Fruit fly (Drosophila melanogaster) whole organism, prepupa: ENCODE results near the gene CG8679.

Experiments used
- Blimp-1 ChIP-seq: fragments of 200-800 bp; sonication (Bioruptor generic); optimal IDR thresholded peaks from 3 replicates; lab custom pipeline; 2017; ENCODE audit warnings: missing biosample characterization, missing genetic modification characterization, mild to moderate bottlenecking, moderate library complexity, missing genetic modification reagents
- CG10631 ChIP-seq: fragments of 200-800 bp; sonication (Bioruptor generic); optimal IDR thresholded peaks from 2 replicates; lab custom pipeline; 2016; ENCODE audit warnings: missing biosample characterization, missing genetic modification characterization
- CG10669 ChIP-seq: fragments of 200-800 bp; sonication (Bioruptor generic); optimal IDR thresholded peaks from 3 replicates; lab custom pipeline; 2018; ENCODE audit warnings: missing biosample characterization, mild to moderate bottlenecking, missing genetic modification characterization, moderate library complexity
- CG11762 ChIP-seq: fragments of 200-800 bp; sonication (Bioruptor generic); optimal IDR thresholded peaks from 3 replicates; lab custom pipeline; 2016; ENCODE audit warnings: missing biosample characterization, missing genetic modification characterization; ENCODE audit not compliant: insufficient read depth
- CG11902 ChIP-seq: fragments of 200-800 bp; sonication (Bioruptor generic); optimal IDR thresholded peaks from 3 replicates; lab custom pipeline; 2016; ENCODE audit warnings: missing biosample characterization, missing genetic modification characterization
- CG15336 ChIP-seq: fragments of 200-800 bp; sonication (Bioruptor generic); IDR thresholded peaks from 2 replicates; pipeline ENCODE4 v1.3.6; 2022; ENCODE audit warnings: missing biosample characterization, missing genetic modification characterization
- CG16779 ChIP-seq: fragments of 200-800 bp; sonication (Bioruptor generic); optimal IDR thresholded peaks from 3 replicates; lab custom pipeline; 2017; ENCODE audit warnings: missing biosample characterization, mild to moderate bottlenecking, missing genetic modification characterization
- CG3032 ChIP-seq: fragments of 200-800 bp; optimal IDR thresholded peaks from 2 replicates; lab custom pipeline; 2019; ENCODE audit warnings: missing biosample characterization, mild to moderate bottlenecking, missing genetic modification characterization, moderate library complexity
- CG32006 ChIP-seq: fragments of 200-800 bp; sonication (Bioruptor generic); optimal IDR thresholded peaks from 3 replicates; lab custom pipeline; 2017; ENCODE audit warnings: missing biosample characterization, mild to moderate bottlenecking, missing genetic modification characterization
- CG3919 ChIP-seq: fragments of 200-800 bp; sonication (Bioruptor generic); optimal IDR thresholded peaks from 3 replicates; lab custom pipeline; 2016; ENCODE audit warnings: missing biosample characterization, missing genetic modification characterization
- CG4318 ChIP-seq: fragments of 200-800 bp; sonication (Bioruptor generic); optimal IDR thresholded peaks from 3 replicates; lab custom pipeline; 2017; ENCODE audit warnings: missing biosample characterization, mild to moderate bottlenecking, missing genetic modification characterization
- CG6163 ChIP-seq: fragments of 200-800 bp; sonication (Bioruptor generic); IDR thresholded peaks from 3 replicates; pipeline ENCODE4 v1.3.6; 2022; ENCODE audit warnings: missing biosample characterization, missing genetic modification characterization
- CG6276 ChIP-seq: fragments of 200-800 bp; sonication (Bioruptor generic); optimal IDR thresholded peaks from 2 replicates; lab custom pipeline; 2017; ENCODE audit warnings: missing biosample characterization, mild to moderate bottlenecking, missing genetic modification characterization
- CG6792 ChIP-seq: fragments of 200-800 bp; sonication (Bioruptor generic); optimal IDR thresholded peaks from 3 replicates; lab custom pipeline; 2016; ENCODE audit warnings: missing biosample characterization, missing genetic modification characterization
- CG6808 ChIP-seq: fragments of 200-800 bp; sonication (Bioruptor generic); optimal IDR thresholded peaks from 3 replicates; lab custom pipeline; 2017; ENCODE audit warnings: missing biosample characterization, missing genetic modification characterization, mild to moderate bottlenecking, moderate library complexity, missing genetic modification reagents
- CG6854 ChIP-seq: fragments of 200-800 bp; sonication (Bioruptor generic); optimal IDR thresholded peaks from 2 replicates; lab custom pipeline; 2017; ENCODE audit warnings: missing biosample characterization, mild to moderate bottlenecking, missing genetic modification characterization
- CG7368 ChIP-seq: fragments of 200-800 bp; sonication (Bioruptor generic); optimal IDR thresholded peaks from 3 replicates; lab custom pipeline; 2016; ENCODE audit warnings: missing biosample characterization, missing genetic modification characterization
- CG8119 ChIP-seq: fragments of 200-800 bp; sonication (Bioruptor generic); IDR thresholded peaks from 3 replicates; pipeline ENCODE4 v1.3.6; 2022; ENCODE audit warnings: missing biosample characterization, missing genetic modification characterization
- Eip78C ChIP-seq: fragments of 200-800 bp; sonication (Bioruptor generic); peaks from one replicate; lab custom pipeline; 2016; ENCODE audit warnings: missing biosample characterization, missing genetic modification characterization
- Ets21C ChIP-seq: fragments of 200-800 bp; sonication (Bioruptor generic); optimal IDR thresholded peaks from 3 replicates; lab custom pipeline; 2016; ENCODE audit warnings: missing biosample characterization, missing genetic modification characterization
- Gug ChIP-seq: fragments of 200-800 bp; sonication (Bioruptor generic); IDR thresholded peaks from 2 replicates; pipeline ENCODE4 v1.3.6; 2022; ENCODE audit warnings: missing biosample characterization, missing genetic modification characterization
- Hr38 ChIP-seq: sonication (Bioruptor generic); optimal IDR thresholded peaks from 2 replicates; lab custom pipeline; 2016; ENCODE audit warnings: missing biosample characterization, missing genetic modification characterization
- Hr39 ChIP-seq: fragments of 200-800 bp; sonication (Bioruptor generic); optimal IDR thresholded peaks from 2 replicates; lab custom pipeline; 2016; ENCODE audit warnings: missing biosample characterization, missing genetic modification characterization
- Hr4 ChIP-seq: fragments of 200-800 bp; sonication (Bioruptor generic); optimal IDR thresholded peaks from 3 replicates; lab custom pipeline; 2016; ENCODE audit warnings: missing biosample characterization, missing genetic modification characterization
- Lpt ChIP-seq: fragments of 200-800 bp; sonication (Bioruptor generic); optimal IDR thresholded peaks from 3 replicates; lab custom pipeline; 2016; ENCODE audit warnings: missing biosample characterization, missing genetic modification characterization
- Met ChIP-seq: fragments of 200-800 bp; sonication (Bioruptor generic); optimal IDR thresholded peaks from 3 replicates; lab custom pipeline; 2016; ENCODE audit warnings: missing biosample characterization, missing genetic modification characterization
- OdsH ChIP-seq: fragments of 200-800 bp; sonication (Bioruptor generic); optimal IDR thresholded peaks from 3 replicates; lab custom pipeline; 2016; ENCODE audit warnings: missing biosample characterization, missing genetic modification characterization
- Sox102F ChIP-seq: fragments of 200-800 bp; sonication (Bioruptor generic); optimal IDR thresholded peaks from 2 replicates; lab custom pipeline; 2016; ENCODE audit warnings: missing biosample characterization, mild to moderate bottlenecking, missing genetic modification characterization
- Sox14 ChIP-seq: fragments of 200-800 bp; sonication (Bioruptor generic); optimal IDR thresholded peaks from 3 replicates; lab custom pipeline; 2016; ENCODE audit warnings: missing biosample characterization, missing genetic modification characterization
- achi ChIP-seq: fragments of 200-800 bp; sonication (Bioruptor generic); optimal IDR thresholded peaks from 3 replicates; lab custom pipeline; 2016; ENCODE audit warnings: missing biosample characterization, missing genetic modification characterization
- cyc ChIP-seq: fragments of 200-800 bp; sonication (Bioruptor generic); optimal IDR thresholded peaks from 3 replicates; lab custom pipeline; 2016; ENCODE audit warnings: missing biosample characterization, missing genetic modification characterization
- dac ChIP-seq: fragments of 200-800 bp; sonication (Bioruptor generic); optimal IDR thresholded peaks from 2 replicates; lab custom pipeline; 2017; ENCODE audit warnings: missing biosample characterization, mild to moderate bottlenecking, missing genetic modification characterization
- eg ChIP-seq: fragments of 200-800 bp; sonication (Bioruptor generic); IDR thresholded peaks from 3 replicates; pipeline ENCODE4 v1.3.6; 2022; ENCODE audit warnings: missing biosample characterization, missing genetic modification characterization
- esn ChIP-seq: fragments of 200-800 bp; sonication (Bioruptor generic); optimal IDR thresholded peaks from 2 replicates; lab custom pipeline; 2016; ENCODE audit warnings: missing biosample characterization, mild to moderate bottlenecking, missing genetic modification characterization, moderate library complexity
- fd59A ChIP-seq: fragments of 200-800 bp; sonication (Bioruptor generic); optimal IDR thresholded peaks from 2 replicates; lab custom pipeline; 2017; ENCODE audit warnings: missing biosample characterization, mild to moderate bottlenecking, missing genetic modification characterization, missing genetic modification reagents
- fkh ChIP-seq: fragments of 200-800 bp; sonication (Bioruptor generic); optimal IDR thresholded peaks from 3 replicates; lab custom pipeline; 2017; ENCODE audit warnings: missing biosample characterization, mild to moderate bottlenecking, missing genetic modification characterization, moderate library complexity
- lz ChIP-seq: fragments of 200-800 bp; sonication (Bioruptor generic); optimal IDR thresholded peaks from 3 replicates; lab custom pipeline; 2016; ENCODE audit warnings: missing biosample characterization, missing genetic modification characterization
- net ChIP-seq: fragments of 200-800 bp; sonication (Bioruptor generic); optimal IDR thresholded peaks from 3 replicates; lab custom pipeline; 2016; ENCODE audit warnings: missing biosample characterization, missing genetic modification characterization
- pdm3 ChIP-seq: fragments of 200-800 bp; sonication (Bioruptor generic); optimal IDR thresholded peaks from 3 replicates; lab custom pipeline; 2016; ENCODE audit warnings: missing biosample characterization, missing genetic modification characterization
- salr ChIP-seq, 2 experiments: fragments of 200-800 bp; sonication (Bioruptor generic); optimal IDR thresholded peaks; 3 replicates each; lab custom pipeline; 2016 to 2018; ENCODE audit warnings: missing biosample characterization in 2 of 2, missing genetic modification characterization in 2 of 2, mild to moderate bottlenecking in 1 of 2
- spab ChIP-seq: fragments of 200-800 bp; sonication (Bioruptor generic); optimal IDR thresholded peaks from 2 replicates; lab custom pipeline; 2017; ENCODE audit warnings: missing biosample characterization, mild to moderate bottlenecking, missing genetic modification characterization, missing genetic modification reagents
- ss ChIP-seq, 2 experiments: fragments of 200-800 bp; sonication (Bioruptor generic); optimal IDR thresholded peaks; 2 replicates in 1 of 2; 3 replicates in 1 of 2; lab custom pipeline; 2017 to 2018; ENCODE audit warnings: mild to moderate bottlenecking in 2 of 2, missing biosample characterization in 2 of 2, missing genetic modification characterization in 2 of 2, moderate library complexity in 1 of 2
- svp ChIP-seq: fragments of 200-800 bp; sonication (Bioruptor generic); peaks from one replicate; lab custom pipeline; 2016; ENCODE audit warnings: missing biosample characterization, missing genetic modification characterization
- topi ChIP-seq: fragments of 200-800 bp; sonication (Bioruptor generic); optimal IDR thresholded peaks from 3 replicates; lab custom pipeline; 2016; ENCODE audit warnings: missing biosample characterization, missing genetic modification characterization
- vri ChIP-seq: fragments of 200-800 bp; sonication (Bioruptor generic); optimal IDR thresholded peaks from 3 replicates; lab custom pipeline; 2016; ENCODE audit warnings: missing biosample characterization, mild to moderate bottlenecking, missing genetic modification characterization

CG8679 gene

dm6 chr2L:21248877-21249276 is 30.5 kb upstream of the CG8679 start:
- TF ChIP-seq CG6792 (no peak), CG11902 (GFP tag; lab: Kevin White, UChicago) (no peak), Blimp-1 (GFP tag; lab: Kevin White, UChicago) (no peak), CG7368 (GFP tag; lab: Kevin White, UChicago) (no peak), Hr39 (GFP tag; lab: Kevin White, UChicago) (no peak), Sox102F (GFP tag; lab: Kevin White, UChicago) (no peak), Gug (GFP tag; lab: Robert Waterston, UW) (no peak), fkh (GFP tag; lab: Kevin White, UChicago) (no peak), OdsH (GFP tag; lab: Kevin White, UChicago) (no peak), Hr38 (no peak), CG6163 (GFP tag; lab: Robert Waterston, UW) (no peak), net (GFP tag; lab: Kevin White, UChicago) (no peak), CG11762 (GFP tag; lab: Kevin White, UChicago) (no peak)

- TF ChIP-seq Eip78C (GFP tag; lab: Kevin White, UChicago) (peak; percentile 22), fd59A (GFP tag; lab: Kevin White, UChicago) (no peak), pdm3 (GFP tag; lab: Kevin White, UChicago) (no peak), Gug (GFP tag; lab: Robert Waterston, UW) (no peak), esn (GFP tag; lab: Kevin White, UChicago) (no peak), ss (GFP tag; optimal IDR thresholded peaks at IDR 0.05; lab: Kevin White, UChicago) (peak in 1 of 2 experiments; percentile 6), CG6276 (GFP tag; lab: Kevin White, UChicago) (no peak), Hr38 (no peak), CG6163 (GFP tag; lab: Robert Waterston, UW) (0 out of 3 replicates have a peak, but pooled peaks have one; percentile 6), vri (GFP tag; lab: Kevin White, UChicago) (no peak), CG3032 (no peak), CG11762 (GFP tag; lab: Kevin White, UChicago) (no peak), topi (GFP tag; lab: Kevin White, UChicago) (no peak), achi (GFP tag; lab: Kevin White, UChicago) (no peak)
Observed at dm6 chr2L:21247967-21248366, 29.6 kb upstream of the CG8679 start.

dm6 chr2L:21246687-21247086 is 28.3 kb upstream of the CG8679 start:
- TF ChIP-seq dac (peak; percentile 23), CG8119 (GFP tag; lab: Robert Waterston, UW) (peak; percentile 72), CG6808 (GFP tag; lab: Kevin White, UChicago) (no peak), Eip78C (GFP tag; lab: Kevin White, UChicago) (peak; percentile 71), salr (GFP tag; optimal IDR thresholded peaks at IDR 0.05; lab: Kevin White, UChicago) (peak in 1 of 2 experiments; percentile 51), Met (GFP tag; lab: Kevin White, UChicago) (no peak), lz (GFP tag; lab: Kevin White, UChicago) (no peak), Hr4 (peak; percentile 74), net (GFP tag; lab: Kevin White, UChicago) (no peak), CG10669 (GFP tag; lab: Kevin White, UChicago) (no peak), CG3032 (no peak), CG10631 (peak; percentile 28), CG16779 (tag; lab: Kevin White, UChicago) (peak; percentile 10), CG6163 (GFP tag; lab: Robert Waterston, UW) (peak; percentile 57; the same call in 1 of the 3 replicates), CG4318 (GFP tag; lab: Kevin White, UChicago) (peak; percentile 37), cyc (GFP tag; lab: Kevin White, UChicago) (no peak), spab (GFP tag; lab: Kevin White, UChicago) (no peak), CG11762 (GFP tag; lab: Kevin White, UChicago) (no peak), Sox102F (GFP tag; lab: Kevin White, UChicago) (no peak), Ets21C (GFP tag; lab: Kevin White, UChicago) (no peak), CG15336 (GFP tag; lab: Robert Waterston, UW) (peak; percentile 81), Hr38 (no peak), Hr39 (GFP tag; lab: Kevin White, UChicago) (no peak), Lpt (peak; percentile 56), CG6792 (no peak), eg (GFP tag; lab: Robert Waterston, UW) (peak; percentile 77), CG6854 (no peak), CG32006 (GFP tag; lab: Kevin White, UChicago) (peak; percentile 83), pdm3 (GFP tag; lab: Kevin White, UChicago) (peak; percentile 44), CG6276 (GFP tag; lab: Kevin White, UChicago) (peak; percentile 69), CG11902 (GFP tag; lab: Kevin White, UChicago) (no peak), CG3919 (GFP tag; lab: Kevin White, UChicago) (peak; percentile 28), svp (GFP tag; lab: Kevin White, UChicago) (no peak), OdsH (GFP tag; lab: Kevin White, UChicago) (peak; percentile 44), Sox14 (GFP tag; lab: Kevin White, UChicago) (peak; percentile 11)
